Worm (Caenorhabditis elegans): Measurements from ENCODE around the gene Y53G8AR.8.

DNA sequence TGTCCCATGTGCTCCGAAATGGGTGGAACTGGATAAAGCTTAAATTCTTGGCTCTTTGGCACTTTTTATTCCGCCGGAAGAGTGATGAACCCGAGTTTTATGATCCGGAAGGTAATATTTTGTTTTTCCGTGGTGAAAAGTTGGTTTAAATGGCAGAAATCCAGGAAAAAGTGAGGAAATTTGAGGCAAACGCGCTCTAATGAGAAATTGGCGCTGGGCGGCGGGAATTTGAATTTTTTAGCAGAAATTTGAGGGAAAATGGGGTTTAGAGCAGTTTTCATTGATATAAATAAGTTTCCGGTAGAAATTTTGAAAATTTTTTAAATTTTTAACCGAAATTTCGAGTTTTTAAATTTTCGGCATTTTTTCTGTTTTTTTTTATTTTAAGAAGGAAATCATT, 17.5 kb upstream of the Y53G8AR.8 start:
- TF ChIP-seq him-1 (tag; optimal IDR thresholded peaks at IDR 0.05) (no peak), dao-5 (tag; optimal IDR thresholded peaks at IDR 0.05) (no peak), W03F9.2 (tag; optimal IDR thresholded peaks at IDR 0.05) (no peak)

Data from whole organism, L4/young adult.